Worm (Caenorhabditis elegans) whole organism, young adult: ENCODE results near the gene Y69E1A.4.
A peak's percentile ranks its signal among the peaks of the same experiment; 100 is the strongest.

Source experiments
- B0261.1 ChIP-seq: sonication (generic microtip); optimal IDR thresholded peaks from 2 replicates; lab custom pipeline; 2016; ENCODE audit warnings: mild to moderate bottlenecking, missing genetic modification characterization, moderate library complexity, missing compliant biosample characterization
- C06A6.2 ChIP-seq: fragments of 200-800 bp; sonication (Bioruptor generic); conservative IDR thresholded peaks from 2 replicates; pipeline ENCODE4 v1.3.6; 2022; ENCODE audit warnings: missing genetic modification characterization, missing compliant biosample characterization
- D2030.7 ChIP-seq: fragments of 200-800 bp; sonication (Bioruptor generic); IDR thresholded peaks from 2 replicates; pipeline ENCODE4 v1.3.6; 2022; ENCODE audit warnings: missing genetic modification reagents, missing genetic modification characterization, missing compliant biosample characterization
- F33H1.4 ChIP-seq: fragments of 200-800 bp; sonication (Bioruptor generic); IDR thresholded peaks from 2 replicates; pipeline ENCODE4 v1.3.6; 2022; ENCODE audit warnings: missing genetic modification reagents, missing genetic modification characterization, missing compliant biosample characterization
- F55B11.4 ChIP-seq: sonication (generic microtip); optimal IDR thresholded peaks from 2 replicates; lab custom pipeline; 2016; ENCODE audit warnings: missing compliant biosample characterization, missing genetic modification characterization, borderline replicate concordance; ENCODE audit not compliant: insufficient read depth
- F57C9.4 ChIP-seq: sonication (generic microtip); optimal IDR thresholded peaks from 2 replicates; lab custom pipeline; 2017; ENCODE audit warnings: mild to moderate bottlenecking, missing genetic modification characterization, missing compliant biosample characterization
- T07F8.4 ChIP-seq: sonication (generic microtip); optimal IDR thresholded peaks from 2 replicates; lab custom pipeline; 2016; ENCODE audit warnings: mild to moderate bottlenecking, missing genetic modification characterization, moderate library complexity, missing compliant biosample characterization
- Y53G8AR.9 ChIP-seq: fragments of 200-800 bp; sonication (Bioruptor generic); conservative IDR thresholded peaks from 2 replicates; pipeline ENCODE4 v1.3.6; 2022; ENCODE audit warnings: missing genetic modification reagents, missing genetic modification characterization, missing compliant biosample characterization
- attf-5 ChIP-seq: fragments of 200-800 bp; sonication (Bioruptor generic); optimal IDR thresholded peaks from 2 replicates; lab custom pipeline; 2018; ENCODE audit warnings: mild to moderate bottlenecking, missing genetic modification characterization, missing compliant biosample characterization
- ccch-3 ChIP-seq: fragments of 200-800 bp; sonication (Bioruptor generic); optimal IDR thresholded peaks from 2 replicates; lab custom pipeline; 2018; ENCODE audit warnings: mild to moderate bottlenecking, missing genetic modification characterization, missing compliant biosample characterization
- cebp-1 ChIP-seq, 2 experiments: fragments of 200-800 bp in 1 of 2; sonication (Bioruptor generic) in 1 of 2; sonication (generic microtip) in 1 of 2; IDR thresholded peaks in 1 of 2; optimal IDR thresholded peaks in 1 of 2; 2 replicates each; pipeline versions ENCODE4 v1.3.6 to Lab custom; 2017 to 2022; ENCODE audit warnings: missing compliant biosample characterization in 2 of 2, missing genetic modification characterization in 2 of 2, mild to moderate bottlenecking in 1 of 2, missing genetic modification reagents in 1 of 2, moderate library complexity in 1 of 2
- ceh-40 ChIP-seq: fragments of 200-800 bp; sonication (Bioruptor generic); IDR thresholded peaks from 2 replicates; pipeline ENCODE4 v1.3.6; 2022; ENCODE audit warnings: missing genetic modification characterization, missing compliant biosample characterization
- ceh-91 ChIP-seq: fragments of 200-800 bp; sonication (Bioruptor generic); IDR thresholded peaks from 2 replicates; pipeline ENCODE4 v1.3.6; 2022; ENCODE audit warnings: missing genetic modification reagents, missing genetic modification characterization, missing compliant biosample characterization
- chd-7 ChIP-seq: sonication (generic microtip); optimal IDR thresholded peaks from 2 replicates; lab custom pipeline; 2016; ENCODE audit warnings: mild to moderate bottlenecking, missing genetic modification characterization, moderate library complexity, missing compliant biosample characterization
- die-1 ChIP-seq: sonication (generic microtip); optimal IDR thresholded peaks from 2 replicates; lab custom pipeline; 2016; ENCODE audit warnings: missing genotype, mild to moderate bottlenecking, missing genetic modification characterization, missing compliant biosample characterization
- dpl-1 ChIP-seq: fragments of 150-350 bp; optimal IDR thresholded peaks from 2 replicates; lab custom pipeline; 2014; ENCODE audit warnings: missing biosample characterization, missing genetic modification reagents, missing genetic modification characterization
- efl-1 ChIP-seq: fragments of 150-350 bp; optimal IDR thresholded peaks from 2 replicates; lab custom pipeline; 2014; ENCODE audit warnings: missing biosample characterization, missing genetic modification reagents, missing genetic modification characterization
- egl-18 ChIP-seq: fragments of 200-800 bp; sonication (Bioruptor generic); IDR thresholded peaks from 2 replicates; pipeline ENCODE4 v1.3.6; 2022; ENCODE audit warnings: missing genetic modification reagents, missing genetic modification characterization, missing compliant biosample characterization
- ekl-4 ChIP-seq: fragments of 200-800 bp; sonication (Bioruptor generic); IDR thresholded peaks from 2 replicates; pipeline ENCODE4 v1.3.6; 2022; ENCODE audit warnings: missing genetic modification reagents, missing genetic modification characterization, missing compliant biosample characterization
- gei-17 ChIP-seq: fragments of 200-800 bp; sonication (Bioruptor generic); optimal IDR thresholded peaks from 2 replicates; lab custom pipeline; 2018; ENCODE audit warnings: mild to moderate bottlenecking, missing genetic modification characterization, missing compliant biosample characterization
- hmg-20 ChIP-seq: fragments of 200-800 bp; sonication (Bioruptor generic); IDR thresholded peaks from 2 replicates; pipeline ENCODE4 v1.3.6; 2022; ENCODE audit warnings: missing genetic modification reagents, missing genetic modification characterization, missing compliant biosample characterization
- hsf-1 ChIP-seq: fragments of 200-800 bp; sonication (Bioruptor generic); IDR thresholded peaks from 2 replicates; pipeline ENCODE4 v1.3.6; 2022; ENCODE audit warnings: missing genetic modification reagents, missing genetic modification characterization, missing compliant biosample characterization
- lsy-27 ChIP-seq: sonication (generic microtip); optimal IDR thresholded peaks from 2 replicates; lab custom pipeline; 2017; ENCODE audit warnings: missing genetic modification characterization, mild to moderate bottlenecking, missing compliant biosample characterization, antibody characterized with exemption, missing genotype, borderline replicate concordance; ENCODE audit not compliant: insufficient read depth
- madf-6 ChIP-seq: fragments of 200-800 bp; sonication (Bioruptor generic); IDR thresholded peaks from 2 replicates; pipeline ENCODE4 v1.3.6; 2022; ENCODE audit warnings: missing genetic modification reagents, missing genetic modification characterization, missing compliant biosample characterization
- madf-8 ChIP-seq: fragments of 200-800 bp; sonication (Bioruptor generic); conservative IDR thresholded peaks from 2 replicates; pipeline ENCODE4 v1.3.6; 2022; ENCODE audit warnings: missing genetic modification reagents, missing genetic modification characterization, missing compliant biosample characterization
- mel-28 ChIP-seq: sonication (generic microtip); optimal IDR thresholded peaks from 2 replicates; lab custom pipeline; 2016; ENCODE audit warnings: borderline replicate concordance, mild to moderate bottlenecking, missing genetic modification characterization, missing compliant biosample characterization
- mxl-1 ChIP-seq: sonication (generic microtip); optimal IDR thresholded peaks from 2 replicates; lab custom pipeline; 2016; ENCODE audit warnings: missing genetic modification characterization, missing compliant biosample characterization
- nhr-179 ChIP-seq: sonication (generic microtip); optimal IDR thresholded peaks from 2 replicates; lab custom pipeline; 2016; ENCODE audit warnings: mild to moderate bottlenecking, missing genetic modification characterization, missing compliant biosample characterization
- rcor-1 ChIP-seq: fragments of 200-800 bp; sonication (Bioruptor generic); IDR thresholded peaks from 2 replicates; pipeline ENCODE4 v1.3.6; 2022; ENCODE audit warnings: missing genetic modification reagents, missing genetic modification characterization, missing compliant biosample characterization
- repo-1 ChIP-seq: sonication (generic microtip); optimal IDR thresholded peaks from 2 replicates; lab custom pipeline; 2017; ENCODE audit warnings: mild to moderate bottlenecking, missing genetic modification characterization, missing compliant biosample characterization
- sea-2 ChIP-seq: fragments of 200-800 bp; sonication (Bioruptor generic); IDR thresholded peaks from 2 replicates; pipeline ENCODE4 v1.3.6; 2022; ENCODE audit warnings: missing genetic modification characterization, missing compliant biosample characterization
- unc-130 ChIP-seq: sonication (generic microtip); optimal IDR thresholded peaks from 2 replicates; lab custom pipeline; 2016; ENCODE audit warnings: missing genetic modification reagents, missing genetic modification characterization, missing compliant biosample characterization
- zfh-2 ChIP-seq: fragments of 200-800 bp; sonication (Bioruptor generic); conservative IDR thresholded peaks from 2 replicates; pipeline ENCODE4 v1.3.6; 2022; ENCODE audit warnings: missing genetic modification reagents, missing genetic modification characterization, missing compliant biosample characterization
- ztf-28 ChIP-seq: fragments of 200-800 bp; sonication (Bioruptor generic); IDR thresholded peaks from 2 replicates; pipeline ENCODE4 v1.3.6; 2022; ENCODE audit warnings: missing genetic modification reagents, missing genetic modification characterization, missing compliant biosample characterization
- ztf-6 ChIP-seq: fragments of 200-800 bp; sonication (Bioruptor generic); IDR thresholded peaks from 2 replicates; pipeline ENCODE4 v1.3.6; 2022; ENCODE audit warnings: missing genetic modification reagents, missing genetic modification characterization, missing compliant biosample characterization

Y69E1A.4 gene

DNA sequence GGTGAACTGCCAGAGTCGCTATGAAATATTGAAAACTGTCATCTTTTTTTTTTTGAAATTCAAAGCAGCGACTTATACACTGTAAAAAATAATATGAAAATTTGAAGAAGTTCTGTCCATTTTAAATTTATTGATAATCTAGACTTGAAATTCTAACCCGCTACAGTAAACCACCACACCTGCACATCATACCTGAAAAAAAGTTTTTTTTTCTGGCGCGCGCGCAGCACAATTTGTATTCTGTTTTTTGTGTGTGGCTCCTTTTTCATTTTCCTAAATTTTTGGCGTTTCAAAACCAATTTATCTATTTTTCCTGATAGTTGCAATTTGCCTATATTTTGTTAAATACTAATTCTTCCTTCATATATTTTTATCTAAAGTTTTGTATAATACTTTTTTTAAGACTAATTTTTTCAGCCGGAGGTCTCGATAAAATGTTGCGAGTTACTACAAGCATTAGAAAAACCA is 30.5 kb downstream of the Y69E1A.4 start, which contains the start of gene cyb-2.1 (continued):
- TF ChIP-seq cebp-1 (GFP tag; IDR thresholded peaks at IDR 0.05; lab: Robert Waterston, UW) (no peak), cebp-1 (tag; optimal IDR thresholded peaks at IDR 0.05; lab: Kevin White, UChicago) (no peak), gei-17 (GFP tag; lab: Kevin White, UChicago) (no peak), repo-1 (tag; lab: Kevin White, UChicago) (no peak), hmg-20 (GFP tag; lab: Robert Waterston, UW) (no peak), B0261.1 (no peak), nhr-179 (tag; lab: Kevin White, UChicago) (no peak), mel-28 (no peak), sea-2 (no peak), ztf-28 (GFP tag; lab: Robert Waterston, UW) (no peak), C06A6.2 (GFP tag; lab: Robert Waterston, UW) (no peak), madf-8 (GFP tag; lab: Robert Waterston, UW) (peak; percentile 96), dpl-1 (GFP tag; lab: Kevin White, UChicago) (no peak), zfh-2 (GFP tag; lab: Robert Waterston, UW) (no peak), egl-18 (GFP tag; lab: Robert Waterston, UW) (no peak), D2030.7 (GFP tag; lab: Robert Waterston, UW) (peak; percentile 55), F55B11.4 (tag; lab: Kevin White, UChicago) (no peak), attf-5 (GFP tag; lab: Kevin White, UChicago) (no peak), lsy-27 (tag; lab: Kevin White, UChicago) (no peak), unc-130 (GFP tag; lab: Kevin White, UChicago) (no peak), rcor-1 (peak; percentile 43; the same call in 1 of the 2 replicates), die-1 (tag; lab: Kevin White, UChicago) (no peak), T07F8.4 (tag; lab: Kevin White, UChicago) (no peak), chd-7 (no peak), ceh-40 (GFP tag; lab: Robert Waterston, UW) (no peak), madf-6 (peak; percentile 98), F57C9.4 (no peak), ztf-6 (GFP tag; lab: Robert Waterston, UW) (no peak), mxl-1 (tag; lab: Kevin White, UChicago) (no peak), ccch-3 (GFP tag; lab: Kevin White, UChicago) (no peak), efl-1 (GFP tag; lab: Kevin White, UChicago) (peak; percentile 59)

- peak; percentile 72 for TF ChIP-seq madf-6
- TF ChIP-seq rcor-1, result 0 out of 2 replicates have a peak, but pooled peaks have one; percentile 5
- 0 out of 2 replicates have a peak, but pooled peaks have one; percentile 43 for TF ChIP-seq hsf-1 (GFP tag; lab: Robert Waterston, UW)
- peak; percentile 30; the same call in 1 of the 2 replicates for TF ChIP-seq madf-8 (GFP tag; lab: Robert Waterston, UW)
- peak; percentile 60; the same call in 1 of the 2 replicates for TF ChIP-seq ekl-4 (GFP tag; lab: Robert Waterston, UW)
- peak; percentile 24; the same call in 1 of the 2 replicates for TF ChIP-seq D2030.7 (GFP tag; lab: Robert Waterston, UW)
- peak; percentile 34; the same call in 1 of the 2 replicates for TF ChIP-seq ceh-91 (GFP tag; lab: Robert Waterston, UW)
- TF ChIP-seq Y53G8AR.9 (GFP tag; lab: Robert Waterston, UW), result 0 out of 2 replicates have a peak, but pooled peaks have one; percentile 48
- TF ChIP-seq F33H1.4 (GFP tag; lab: Robert Waterston, UW), result peak; percentile 28; the same call in 1 of the 2 replicates
Measured at ce11 chrIV:10987342-10987945, 32.4 kb downstream of the Y69E1A.4 start, which contains the start of gene Y43E12A.3. Gene Y43E12A.3, plus strand, starts transcription at chrIV:10987895.
